Worm (Caenorhabditis elegans) whole organism, late embryonic: ENCODE results near the gene M163.8.

Experiments
- ama-1 ChIP-seq: fragments of 150-350 bp; optimal IDR thresholded peaks from 2 replicates; lab custom pipeline; 2014
- ceh-14 ChIP-seq: sonication (generic microtip); optimal IDR thresholded peaks from 2 replicates; lab custom pipeline; 2016; ENCODE audit warnings: missing genotype, missing genetic modification characterization, missing compliant biosample characterization
- ceh-18 ChIP-seq: sonication (generic microtip); optimal IDR thresholded peaks from 2 replicates; lab custom pipeline; 2016; ENCODE audit warnings: missing genetic modification characterization, missing compliant biosample characterization
- ceh-19 ChIP-seq: fragments of 200-800 bp; sonication (Bioruptor generic); optimal IDR thresholded peaks from 2 replicates; lab custom pipeline; 2018; ENCODE audit warnings: mild to moderate bottlenecking, missing genetic modification characterization, missing compliant biosample characterization
- ceh-22 ChIP-seq: sonication (generic microtip); optimal IDR thresholded peaks from 2 replicates; lab custom pipeline; 2017; ENCODE audit warnings: missing biosample characterization, missing genetic modification characterization
- ets-4 ChIP-seq: sonication (generic microtip); optimal IDR thresholded peaks from 2 replicates; lab custom pipeline; 2016; ENCODE audit warnings: missing genetic modification characterization, missing compliant biosample characterization
- fkh-10 ChIP-seq: fragments of 150-350 bp; optimal IDR thresholded peaks from 2 replicates; lab custom pipeline; 2014; ENCODE audit warnings: missing biosample characterization, missing genetic modification reagents, missing genetic modification characterization
- hlh-8 ChIP-seq: sonication (generic microtip); optimal IDR thresholded peaks from 2 replicates; lab custom pipeline; 2016; ENCODE audit warnings: missing genotype, missing genetic modification characterization, missing compliant biosample characterization
- lin-11 ChIP-seq: fragments of 200-800 bp; sonication (Bioruptor generic); optimal IDR thresholded peaks from 2 replicates; lab custom pipeline; 2018; ENCODE audit warnings: mild to moderate bottlenecking, missing genetic modification characterization, missing compliant biosample characterization
- mec-3 ChIP-seq: sonication (generic microtip); optimal IDR thresholded peaks from 2 replicates; lab custom pipeline; 2016; ENCODE audit warnings: borderline replicate concordance, missing genetic modification characterization, missing compliant biosample characterization
- pha-2 ChIP-seq: sonication (generic microtip); optimal IDR thresholded peaks from 2 replicates; lab custom pipeline; 2017; ENCODE audit warnings: mild to moderate bottlenecking, missing genetic modification characterization, missing compliant biosample characterization
- pha-4 ChIP-seq: fragments of 150-350 bp; optimal IDR thresholded peaks from 2 replicates; lab custom pipeline; 2018; ENCODE audit warnings: missing biosample characterization, missing genetic modification reagents, missing genetic modification characterization
- tbx-7 ChIP-seq: sonication (generic microtip); optimal IDR thresholded peaks from 2 replicates; lab custom pipeline; 2016; ENCODE audit warnings: missing genotype, missing genetic modification characterization, missing compliant biosample characterization

ce11 chrX:14489945-14490344 lies 5.0 kb downstream of the M163.8 start, which contains the start of gene his-24:
- no peak for TF ChIP-seq ceh-14 (tag; lab: Kevin White, UChicago)
- TF ChIP-seq pha-2 (tag; lab: Kevin White, UChicago) = no peak
- no peak for TF ChIP-seq ets-4 (tag; lab: Kevin White, UChicago)
- TF ChIP-seq ama-1 (lab: Kevin White, UChicago) = peak; percentile 67
- TF ChIP-seq hlh-8 (tag; lab: Kevin White, UChicago) = no peak
- TF ChIP-seq ceh-18 = peak; percentile 63
- TF ChIP-seq pha-4 (tag; lab: Kevin White, UChicago) = no peak
- TF ChIP-seq tbx-7 (tag; lab: Kevin White, UChicago) = no peak
- no peak for TF ChIP-seq fkh-10
- TF ChIP-seq lin-11 = no peak
- no peak for TF ChIP-seq ceh-22 (tag; lab: Kevin White, UChicago)
- TF ChIP-seq ceh-19 (GFP tag; lab: Kevin White, UChicago) = peak; percentile 13
- TF ChIP-seq mec-3 (tag; lab: Kevin White, UChicago) = no peak
